Worm (Caenorhabditis elegans): ENCODE results near the gene pcs-1.

pcs-1 gene

DNA sequence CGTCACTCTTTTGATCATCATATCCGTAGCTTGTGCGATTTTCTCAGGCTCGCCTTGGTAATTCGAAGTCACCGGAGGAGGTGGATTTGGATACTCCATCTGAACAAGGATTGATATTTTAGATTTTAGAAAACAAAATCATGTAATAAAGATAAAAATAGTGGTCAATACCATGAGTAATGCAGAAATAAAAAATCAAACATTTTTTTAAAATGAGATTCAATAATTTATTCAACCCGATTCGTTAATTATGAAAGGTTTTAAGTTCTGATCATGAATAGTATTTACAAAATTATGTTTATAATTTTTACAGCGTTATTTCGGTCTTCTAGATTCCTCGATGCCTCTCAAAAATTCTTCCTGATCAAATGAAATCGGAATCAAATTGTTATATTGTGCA is 43.8 kb downstream of the pcs-1 start, which contains the start of gene mdt-8:
mdt-8 (minus strand) TSS at position 101 of the 400 bp plus-strand sequence.
- TF ChIP-seq cnd-1 (tag; optimal IDR thresholded peaks at IDR 0.05) (no peak), nhr-237 (tag; optimal IDR thresholded peaks at IDR 0.05) (no peak), nhr-2 (tag; optimal IDR thresholded peaks at IDR 0.05) (no peak), elt-3 (tag; optimal IDR thresholded peaks at IDR 0.05) (no peak), ceh-83 (GFP tag; optimal IDR thresholded peaks at IDR 0.05) (no peak), nhr-76 (tag; optimal IDR thresholded peaks at IDR 0.05) (no peak), snpc-4 (tag; optimal IDR thresholded peaks at IDR 0.05) (no peak), sptf-1 (tag; optimal IDR thresholded peaks at IDR 0.05) (no peak), mab-5 (tag; optimal IDR thresholded peaks at IDR 0.05) (no peak), ceh-43 (GFP tag; optimal IDR thresholded peaks at IDR 0.05) (no peak), elt-1 (tag; optimal IDR thresholded peaks at IDR 0.05; ENCODE audit: borderline replicate concordance, insufficient read depth) (no peak), mls-2 (tag; optimal IDR thresholded peaks at IDR 0.05) (no peak), zip-8 (tag; optimal IDR thresholded peaks at IDR 0.05) (no peak), blmp-1 (tag; optimal IDR thresholded peaks at IDR 0.05) (no peak), unc-39 (tag; optimal IDR thresholded peaks at IDR 0.05) (no peak), ces-1 (GFP tag; optimal IDR thresholded peaks at IDR 0.05) (no peak)

DNA sequence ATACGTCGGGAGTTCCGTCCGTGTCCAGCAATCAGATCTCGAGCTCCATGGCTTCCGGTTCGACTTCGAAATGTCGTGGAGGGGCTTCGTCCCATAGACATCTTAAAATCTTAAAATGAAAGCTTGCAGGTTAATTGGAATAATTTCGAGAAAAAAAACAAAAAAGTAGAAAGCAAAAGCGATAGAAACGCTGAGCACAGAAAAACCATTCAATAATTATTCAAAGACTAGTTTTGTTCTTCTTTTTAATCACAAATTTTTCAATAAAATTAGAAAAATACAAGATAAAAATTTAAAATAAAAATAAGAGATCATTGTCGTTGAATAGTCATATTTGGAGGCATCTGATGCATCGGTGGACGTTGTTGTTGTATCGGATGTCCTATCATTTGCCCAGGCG is 50.6 kb downstream of the pcs-1 start, which contains the start of gene age-1:
age-1 (minus strand) TSS at position 101 of the 400 bp plus-strand sequence.
- no peak for TF ChIP-seq unc-120 (tag; optimal IDR thresholded peaks at IDR 0.05; ENCODE audit: poor library complexity, severe bottlenecking)
- TF ChIP-seq bed-3 (GFP tag; optimal IDR thresholded peaks at IDR 0.05) = no peak
- TF ChIP-seq drap-1 (GFP tag; optimal IDR thresholded peaks at IDR 0.05) = no peak
- no peak for TF ChIP-seq lin-13 (tag; optimal IDR thresholded peaks at IDR 0.05)
- TF ChIP-seq M03D4.4 (tag; optimal IDR thresholded peaks at IDR 0.05) = no peak
- TF ChIP-seq elt-3 (tag; optimal IDR thresholded peaks at IDR 0.05) = no peak
- TF ChIP-seq mep-1 (tag; optimal IDR thresholded peaks at IDR 0.05) = no peak
- no peak for TF ChIP-seq nhr-2 (tag; optimal IDR thresholded peaks at IDR 0.05)
- no peak for TF ChIP-seq ceh-83 (GFP tag; optimal IDR thresholded peaks at IDR 0.05)
- no peak for TF ChIP-seq snpc-4 (tag; optimal IDR thresholded peaks at IDR 0.05)
- no peak for TF ChIP-seq ztf-11 (tag; optimal IDR thresholded peaks at IDR 0.05)
- TF ChIP-seq mab-5 (tag; optimal IDR thresholded peaks at IDR 0.05) = no peak
- no peak for TF ChIP-seq ceh-39 (tag; optimal IDR thresholded peaks at IDR 0.05)
- TF ChIP-seq sptf-1 (tag; optimal IDR thresholded peaks at IDR 0.05) = no peak
- TF ChIP-seq blmp-1 (tag; optimal IDR thresholded peaks at IDR 0.05) = no peak
- no peak for TF ChIP-seq pha-4 (tag; optimal IDR thresholded peaks at IDR 0.05)
- TF ChIP-seq nhr-76 (tag; optimal IDR thresholded peaks at IDR 0.05) = no peak
- no peak for TF ChIP-seq tbx-8 (GFP tag; optimal IDR thresholded peaks at IDR 0.05)
- no peak for TF ChIP-seq ces-1 (GFP tag; optimal IDR thresholded peaks at IDR 0.05)
